Worm (Caenorhabditis elegans) whole organism, L1 larva: Measurements from ENCODE around the gene fbxa-166.
"Not testable (repeated sequence)": the region's sequence is repeated elsewhere in the genome, so short reads cannot be mapped to it uniquely, and the experiment has no call there.

Source experiments
- C04F5.9 ChIP-seq: sonication (generic microtip); optimal IDR thresholded peaks from 2 replicates; lab custom pipeline; 2016; ENCODE audit warnings: missing genetic modification characterization, missing compliant biosample characterization
- C16A3.4 ChIP-seq: fragments of 150-350 bp; optimal IDR thresholded peaks from 2 replicates; lab custom pipeline; 2014; ENCODE audit warnings: missing biosample characterization, missing genetic modification characterization
- C34B4.2 ChIP-seq: sonication (generic microtip); optimal IDR thresholded peaks from 2 replicates; lab custom pipeline; 2017; ENCODE audit warnings: mild to moderate bottlenecking, missing genetic modification characterization, missing compliant biosample characterization
- Y116A8C.19 ChIP-seq: sonication (generic microtip); optimal IDR thresholded peaks from 2 replicates; lab custom pipeline; 2016; ENCODE audit warnings: missing compliant biosample characterization, missing genetic modification characterization, borderline replicate concordance
- ama-1 ChIP-seq: fragments of 150-350 bp; optimal IDR thresholded peaks from 2 replicates; lab custom pipeline; 2014
- ceh-82 ChIP-seq, 3 experiments: fragments of 150-350 bp in 1 of 3; sonication (generic microtip) in 2 of 3; optimal IDR thresholded peaks; 2 replicates each; lab custom pipeline; 2014 to 2017; ENCODE audit warnings: missing biosample characterization in 3 of 3, missing genetic modification characterization in 3 of 3
- efl-1 ChIP-seq, 4 experiments: fragments of 150-350 bp; optimal IDR thresholded peaks in 3 of 4; peaks in 1 of 4; 1 replicate in 1 of 4; 2 replicates in 3 of 4; lab custom pipeline; 2014; ENCODE audit warnings: missing biosample characterization in 2 of 4, missing genetic modification characterization in 2 of 4, missing genetic modification reagents in 2 of 4
- elt-2 ChIP-seq: sonication (generic microtip); optimal IDR thresholded peaks from 2 replicates; lab custom pipeline; 2016; ENCODE audit warnings: missing genetic modification characterization, mild to moderate bottlenecking, inconsistent platforms, missing compliant biosample characterization, missing genetic modification reagents
- fos-1 ChIP-seq: fragments of 150-350 bp; optimal IDR thresholded peaks from 2 replicates; lab custom pipeline; 2014; ENCODE audit warnings: missing biosample characterization, missing genetic modification characterization
- jun-1 ChIP-seq: fragments of 150-350 bp; optimal IDR thresholded peaks from 2 replicates; lab custom pipeline; 2014; ENCODE audit warnings: missing biosample characterization, missing genetic modification reagents, missing genetic modification characterization
- lin-13 ChIP-seq: fragments of 150-350 bp; optimal IDR thresholded peaks from 2 replicates; lab custom pipeline; 2014; ENCODE audit warnings: missing biosample characterization, missing genetic modification reagents, missing genetic modification characterization
- lin-14 ChIP-seq: fragments of 200-800 bp; sonication (Bioruptor generic); optimal IDR thresholded peaks from 2 replicates; lab custom pipeline; 2018; ENCODE audit warnings: mild to moderate bottlenecking, missing genetic modification characterization, moderate library complexity, missing compliant biosample characterization
- lin-35 ChIP-seq, 2 experiments: fragments of 150-350 bp; optimal IDR thresholded peaks; 2 replicates each; lab custom pipeline; 2014; ENCODE audit warnings: missing biosample characterization in 2 of 2, missing genetic modification characterization in 2 of 2, missing genetic modification reagents in 2 of 2
- lsy-2 ChIP-seq, 2 experiments: fragments of 150-350 bp; optimal IDR thresholded peaks; 2 replicates each; lab custom pipeline; 2014; ENCODE audit warnings: missing biosample characterization in 2 of 2, missing genetic modification characterization in 2 of 2
- mab-9 ChIP-seq: fragments of 200-800 bp; sonication (Bioruptor generic); IDR thresholded peaks from 2 replicates; pipeline ENCODE4 v1.3.6; 2022; ENCODE audit warnings: missing genetic modification reagents, missing genetic modification characterization, missing compliant biosample characterization
- nhr-237 ChIP-seq: fragments of 150-350 bp; optimal IDR thresholded peaks from 2 replicates; lab custom pipeline; 2014; ENCODE audit warnings: missing biosample characterization, missing genetic modification characterization
- nhr-84 ChIP-seq: sonication (generic microtip); optimal IDR thresholded peaks from 2 replicates; lab custom pipeline; 2017; ENCODE audit warnings: missing biosample characterization, missing genetic modification characterization
- nhr-85 ChIP-seq: sonication (generic microtip); peaks from one replicate; lab custom pipeline; 2016; ENCODE audit warnings: missing genetic modification characterization, inconsistent platforms, missing compliant biosample characterization
- nhr-90 ChIP-seq: sonication (generic microtip); optimal IDR thresholded peaks from 2 replicates; lab custom pipeline; 2016; ENCODE audit warnings: mild to moderate bottlenecking, missing genetic modification characterization, missing compliant biosample characterization; ENCODE audit not compliant: poor library complexity
- pag-3 ChIP-seq: sonication (generic microtip); optimal IDR thresholded peaks from 2 replicates; lab custom pipeline; 2017; ENCODE audit warnings: missing genetic modification characterization, mild to moderate bottlenecking, missing compliant biosample characterization, antibody characterized with exemption, borderline replicate concordance; ENCODE audit not compliant: insufficient read depth
- rnt-1 ChIP-seq: sonication (generic microtip); optimal IDR thresholded peaks from 2 replicates; lab custom pipeline; 2016; ENCODE audit warnings: mild to moderate bottlenecking, missing genetic modification characterization, moderate library complexity, missing compliant biosample characterization
- snpc-4 ChIP-seq: fragments of 150-350 bp; optimal IDR thresholded peaks from 2 replicates; lab custom pipeline; 2014; ENCODE audit warnings: missing biosample characterization, missing genetic modification characterization
- snu-23 ChIP-seq: sonication (generic microtip); optimal IDR thresholded peaks from 2 replicates; lab custom pipeline; 2016; ENCODE audit warnings: missing genetic modification characterization, missing compliant biosample characterization
- swsn-7 ChIP-seq: sonication (generic microtip); optimal IDR thresholded peaks from 2 replicates; lab custom pipeline; 2016; ENCODE audit warnings: missing genetic modification characterization, missing compliant biosample characterization
- unc-86 ChIP-seq: sonication (generic microtip); optimal IDR thresholded peaks from 2 replicates; lab custom pipeline; 2016; ENCODE audit warnings: missing genetic modification characterization, missing compliant biosample characterization
- zag-1 ChIP-seq: fragments of 150-350 bp; optimal IDR thresholded peaks from 2 replicates; lab custom pipeline; 2014; ENCODE audit warnings: missing biosample characterization, missing genetic modification characterization
- ztf-4 ChIP-seq: fragments of 150-350 bp; optimal IDR thresholded peaks from 2 replicates; lab custom pipeline; 2014; ENCODE audit warnings: missing biosample characterization, missing genetic modification characterization

fbxa-166 gene

ce11 chrII:1633490-1633889, 14.6 kb upstream of the fbxa-166 start, which contains the start of gene C08E3.1:
Gene C08E3.1, plus strand, starts transcription at chrII:1633790.
- TF ChIP-seq rnt-1, nhr-84, nhr-90 (tag; lab: Kevin White, UChicago): not testable (repeated sequence)

DNA sequence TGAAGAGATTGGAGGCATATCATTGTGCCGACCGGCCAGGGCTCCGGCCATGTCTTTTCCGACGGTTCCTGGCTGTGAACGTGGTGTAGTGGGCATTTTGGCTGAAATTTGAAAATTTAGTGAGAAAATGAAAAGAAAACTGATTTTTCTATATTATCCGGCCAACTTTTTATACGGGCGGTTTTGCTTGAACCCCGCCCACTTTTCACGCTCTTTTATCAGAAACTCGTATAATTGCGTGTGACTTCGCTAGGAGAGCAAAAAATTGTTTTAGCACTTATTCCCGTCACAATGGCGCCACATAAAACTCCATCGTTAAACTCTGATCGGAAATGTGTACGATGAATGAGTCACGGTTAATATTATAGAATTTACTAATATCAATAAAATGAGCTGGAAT, 13.4 kb upstream of the fbxa-166 start, which contains the start of gene C08E3.13:
C08E3.13 (minus strand) TSS at position 101 of the 400 bp plus-strand sequence.
- TF ChIP-seq swsn-7 (tag; lab: Kevin White, UChicago); zag-1 (tag; lab: Kevin White, UChicago); ztf-4: not testable (repeated sequence)

- TF ChIP-seq lsy-2 (tag; optimal IDR thresholded peaks at IDR 0.05; lab: Kevin White, UChicago), result peak in 1 of 2 experiments; percentile 6
Measured at ce11 chrII:1627783-1628182, 8.9 kb upstream of the fbxa-166 start, which contains the start of gene C08E3.15. Gene C08E3.15, minus strand, starts transcription at chrII:1627883.

ce11 chrII:1625666-1626065, 6.8 kb upstream of the fbxa-166 start, which contains the start of gene C08E3.14:
Gene C08E3.14, plus strand, starts transcription at chrII:1625966.
- no peak for TF ChIP-seq lin-35 (GFP tag; optimal IDR thresholded peaks at IDR 0.05; lab: Kevin White, UChicago)
- no peak for TF ChIP-seq efl-1 (optimal IDR thresholded peaks at IDR 0.05; lab: Kevin White, UChicago)
- TF ChIP-seq efl-1 (GFP tag; optimal IDR thresholded peaks at IDR 0.05 in 1 of 2; lab: Kevin White, UChicago), result peak in 1 of 2 experiments; percentile 84
- no peak for TF ChIP-seq nhr-84 (tag; lab: Kevin White, UChicago)
- TF ChIP-seq elt-2, result no peak
- TF ChIP-seq C34B4.2 (tag; lab: Kevin White, UChicago), result no peak

- TF ChIP-seq jun-1 (tag; lab: Kevin White, UChicago), result no peak
- TF ChIP-seq ceh-82 (tag; optimal IDR thresholded peaks at IDR 0.05; lab: Kevin White, UChicago), result no peak
- no peak for TF ChIP-seq nhr-237 (tag; lab: Kevin White, UChicago)
- TF ChIP-seq C16A3.4 (tag; lab: Kevin White, UChicago), result no peak
- no peak for TF ChIP-seq C04F5.9 (tag; lab: Kevin White, UChicago)
- TF ChIP-seq ama-1 (lab: Kevin White, UChicago), result no peak
- no peak for TF ChIP-seq unc-86 (tag; lab: Kevin White, UChicago)
- no peak for TF ChIP-seq pag-3 (tag; lab: Kevin White, UChicago)
- no peak for TF ChIP-seq fos-1 (tag; lab: Kevin White, UChicago)
- no peak for TF ChIP-seq mab-9 (GFP tag; lab: Robert Waterston, UW)
- TF ChIP-seq C34B4.2 (tag; lab: Kevin White, UChicago), result no peak
- TF ChIP-seq lin-14 (GFP tag; lab: Kevin White, UChicago), result no peak
- no peak for TF ChIP-seq nhr-85 (tag; lab: Kevin White, UChicago)
- TF ChIP-seq snpc-4 (tag; lab: Kevin White, UChicago), result no peak
- TF ChIP-seq Y116A8C.19 (tag; lab: Kevin White, UChicago), result no peak
Measured at ce11 chrII:1624572-1624971, 5.7 kb upstream of the fbxa-166 start, which contains the start of gene fbxa-160. Gene fbxa-160, minus strand, starts transcription at chrII:1624672.

- TF ChIP-seq elt-2 (peak; percentile 90), ceh-82 (tag; optimal IDR thresholded peaks at IDR 0.05; lab: Kevin White, UChicago) (no peak), lin-35 (GFP tag; optimal IDR thresholded peaks at IDR 0.05; lab: Kevin White, UChicago) (peak in 1 of 2 experiments; percentile 32), jun-1 (tag; lab: Kevin White, UChicago) (peak; percentile 44)
- TF ChIP-seq, all 84 proteins: peak for 3
Measured at ce11 chrII:1621795-1622194, 2.9 kb upstream of the fbxa-166 start.

- TF ChIP-seq snu-23 (GFP tag; lab: Kevin White, UChicago) (no peak), lin-13 (GFP tag; lab: Kevin White, UChicago) (no peak)
Measured at ce11 chrII:1621180-1621579, 2.3 kb upstream of the fbxa-166 start, which contains the start of gene fbxa-158. Gene fbxa-158, minus strand, starts transcription at chrII:1621280.
